Worm (Caenorhabditis elegans): ENCODE data around the gene C44B11.1.

Gene C44B11.1

ce11 chrIII:3185232-3185631, 30.2 kb downstream of the C44B11.1 start:
- TF ChIP-seq C38D4.7 (GFP tag; optimal IDR thresholded peaks at IDR 0.05) (no peak), K09A11.1 (tag; optimal IDR thresholded peaks at IDR 0.05; ENCODE audit: insufficient read depth) (no peak), ceh-19 (GFP tag; optimal IDR thresholded peaks at IDR 0.05) (no peak), ceh-9 (tag; optimal IDR thresholded peaks at IDR 0.05) (no peak), dve-1 (tag; optimal IDR thresholded peaks at IDR 0.05) (no peak), ceh-24 (tag; optimal IDR thresholded peaks at IDR 0.05) (no peak), ztf-16 (tag; optimal IDR thresholded peaks at IDR 0.05) (no peak), lim-6 (tag; optimal IDR thresholded peaks at IDR 0.05) (no peak), tbx-7 (tag; optimal IDR thresholded peaks at IDR 0.05) (no peak), ref-2 (tag; optimal IDR thresholded peaks at IDR 0.05) (no peak), hlh-8 (tag; optimal IDR thresholded peaks at IDR 0.05) (no peak), syd-9 (tag; optimal IDR thresholded peaks at IDR 0.05) (no peak), pqm-1 (tag; optimal IDR thresholded peaks at IDR 0.05) (no peak)

- TF ChIP-seq fkh-10 (GFP tag; optimal IDR thresholded peaks at IDR 0.05) (no peak), npax-4 (tag; optimal IDR thresholded peaks at IDR 0.05) (no peak), ceh-14 (tag; optimal IDR thresholded peaks at IDR 0.05) (no peak), unc-86 (tag; optimal IDR thresholded peaks at IDR 0.05) (no peak), elt-4 (tag; optimal IDR thresholded peaks at IDR 0.05) (no peak), pqm-1 (tag; optimal IDR thresholded peaks at IDR 0.05) (no peak), pat-9 (tag; optimal IDR thresholded peaks at IDR 0.05) (no peak)
Observed at ce11 chrIII:3185980-3186379, 30.9 kb downstream of the C44B11.1 start, which contains the start of gene mks-1. TSS of gene mks-1 (plus strand) at chrIII:3186280.

DNA sequence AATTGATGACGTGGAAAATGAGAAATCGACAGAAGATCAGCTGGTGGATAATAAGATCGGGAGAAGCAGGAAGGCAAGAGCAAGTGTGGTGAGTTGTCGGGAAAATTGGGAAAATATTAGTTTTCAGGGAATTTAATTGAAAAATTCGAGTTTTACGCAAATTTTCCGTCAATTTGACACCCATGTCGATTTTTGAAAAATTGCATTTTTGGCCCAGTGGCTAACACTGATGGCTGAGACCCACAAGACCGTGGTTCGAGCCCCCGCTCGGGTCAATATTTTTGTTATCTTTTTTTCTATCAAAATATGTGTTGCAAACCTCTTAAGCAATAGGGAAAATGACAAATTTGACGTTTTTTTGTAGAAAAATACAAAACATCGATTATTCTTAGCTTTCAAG, 33.5 kb downstream of the C44B11.1 start:
- TF ChIP-seq pros-1 (tag; optimal IDR thresholded peaks at IDR 0.05) = no peak
- TF ChIP-seq che-1 (tag; optimal IDR thresholded peaks at IDR 0.05) = no peak
- no peak for TF ChIP-seq unc-86 (tag; optimal IDR thresholded peaks at IDR 0.05)
- no peak for TF ChIP-seq ref-2 (tag; optimal IDR thresholded peaks at IDR 0.05)
- TF ChIP-seq F13H6.1 (tag; optimal IDR thresholded peaks at IDR 0.05) = no peak
- TF ChIP-seq tbx-2 (tag; optimal IDR thresholded peaks at IDR 0.05) = no peak

ce11 chrIII:3190660-3191059, 35.6 kb downstream of the C44B11.1 start:
- TF ChIP-seq K09A11.1 (tag; optimal IDR thresholded peaks at IDR 0.05; ENCODE audit: insufficient read depth) (no peak), elt-4 (tag; optimal IDR thresholded peaks at IDR 0.05) (no peak)

ce11 chrIII:3191195-3191594, 36.1 kb downstream of the C44B11.1 start, which contains the start of gene R148.8:
TSS of gene R148.8 (plus strand) at chrIII:3191495.
- no peak for TF ChIP-seq ahr-1 (tag; optimal IDR thresholded peaks at IDR 0.05)

ce11 chrIII:3191729-3192128, 36.7 kb downstream of the C44B11.1 start:
- TF ChIP-seq C38D4.7 (GFP tag; optimal IDR thresholded peaks at IDR 0.05) = no peak
- no peak for TF ChIP-seq F13H6.1 (tag; optimal IDR thresholded peaks at IDR 0.05)
- no peak for TF ChIP-seq pha-4 (tag; optimal IDR thresholded peaks at IDR 0.05)
- no peak for TF ChIP-seq pat-9 (tag; optimal IDR thresholded peaks at IDR 0.05)
- TF ChIP-seq Y22D7AL.16 (tag; optimal IDR thresholded peaks at IDR 0.05) = no peak
- TF ChIP-seq hlh-8 (tag; optimal IDR thresholded peaks at IDR 0.05) = no peak
- TF ChIP-seq hlh-13 (GFP tag; optimal IDR thresholded peaks at IDR 0.05) = no peak
- TF ChIP-seq ceh-34 (tag; optimal IDR thresholded peaks at IDR 0.05) = no peak
- no peak for TF ChIP-seq ets-4 (tag; optimal IDR thresholded peaks at IDR 0.05)
- TF ChIP-seq ceh-48 (tag; optimal IDR thresholded peaks at IDR 0.05) = no peak
- TF ChIP-seq pqm-1 (tag; optimal IDR thresholded peaks at IDR 0.05) = no peak
- TF ChIP-seq nhr-232 (tag; optimal IDR thresholded peaks at IDR 0.05) = no peak
- no peak for TF ChIP-seq ztf-16 (tag; optimal IDR thresholded peaks at IDR 0.05)
- TF ChIP-seq ceh-6 (GFP tag; optimal IDR thresholded peaks at IDR 0.05) = no peak
- no peak for TF ChIP-seq lin-11 (tag; optimal IDR thresholded peaks at IDR 0.05)
- TF ChIP-seq ttx-3 (tag; optimal IDR thresholded peaks at IDR 0.05) = no peak
- TF ChIP-seq pha-2 (tag; optimal IDR thresholded peaks at IDR 0.05) = no peak
